Fruit fly (Drosophila melanogaster): ENCODE measurements around the gene Polr2J.

Polr2J gene

DNA sequence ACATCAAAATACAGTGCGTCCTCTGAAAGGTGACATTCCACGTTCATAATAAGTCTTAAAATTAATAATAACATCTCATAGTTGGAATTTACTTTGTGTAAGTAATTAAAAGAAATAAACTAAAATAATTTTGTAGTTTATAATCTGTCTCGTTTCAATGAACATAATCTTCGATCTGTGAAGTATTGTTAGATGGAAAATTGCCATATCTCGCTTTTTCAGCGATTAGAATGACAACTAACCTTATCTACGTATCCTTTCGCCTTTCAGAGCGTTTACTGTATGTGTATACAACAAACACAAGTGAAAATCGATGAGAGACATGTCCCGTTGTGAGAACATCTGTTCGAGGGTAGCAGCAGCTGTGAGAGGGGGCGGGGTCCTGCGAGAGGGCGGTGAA is 27.9 kb downstream of the Polr2J start (continued):
- no peak for TF ChIP-seq psq (GFP tag; optimal IDR thresholded peaks at IDR 0.05)
- peak; percentile 63 for TF ChIP-seq Abd-B (GFP tag; optimal IDR thresholded peaks at IDR 0.05)
- no peak for TF ChIP-seq Vsx1 (GFP tag; optimal IDR thresholded peaks at IDR 0.05)
- TF ChIP-seq wdn (GFP tag; IDR thresholded peaks at IDR 0.05) = 0 out of 2 replicates have a peak, but pooled peaks have one; percentile 30
- TF ChIP-seq bab2 (GFP tag; optimal IDR thresholded peaks at IDR 0.05) = peak; percentile 47
- TF ChIP-seq CG10543 (GFP tag; optimal IDR thresholded peaks at IDR 0.05) = peak; percentile 70
- no peak for TF ChIP-seq sc (optimal IDR thresholded peaks at IDR 0.05)
- peak; percentile 59 for TF ChIP-seq sc (GFP tag; optimal IDR thresholded peaks at IDR 0.05)
- TF ChIP-seq onecut (GFP tag; IDR thresholded peaks at IDR 0.05) = peak; percentile 93
- TF ChIP-seq CG12659 (GFP tag; optimal IDR thresholded peaks at IDR 0.05) = peak; percentile 54
- TF ChIP-seq NC2β (GFP tag; optimal IDR thresholded peaks at IDR 0.05) = peak; percentile 23
- peak; percentile 89 for TF ChIP-seq gem (tag; optimal IDR thresholded peaks at IDR 0.05)
- peak; percentile 39 for TF ChIP-seq pum (GFP tag; optimal IDR thresholded peaks at IDR 0.05)
- no peak for TF ChIP-seq CG11398 (GFP tag; optimal IDR thresholded peaks at IDR 0.05)
- no peak for TF ChIP-seq D (optimal IDR thresholded peaks at IDR 0.05)
- peak; percentile 80 for TF ChIP-seq D (GFP tag; optimal IDR thresholded peaks at IDR 0.05)
- peak; percentile 84 for TF ChIP-seq tap (tag; optimal IDR thresholded peaks at IDR 0.05)
- peak; percentile 57 for TF ChIP-seq tin (GFP tag; optimal IDR thresholded peaks at IDR 0.05)
- TF ChIP-seq grn (GFP tag; optimal IDR thresholded peaks at IDR 0.05) = peak; percentile 11
- peak; percentile 19; the same call in 1 of the 2 replicates for TF ChIP-seq gsb (GFP tag; IDR thresholded peaks at IDR 0.05)
- peak; percentile 44 for TF ChIP-seq CG4707 (GFP tag; optimal IDR thresholded peaks at IDR 0.05)
- TF ChIP-seq CG15696 (tag; optimal IDR thresholded peaks at IDR 0.05) = peak; percentile 90
- peak; percentile 79 for TF ChIP-seq CG10209 (GFP tag; optimal IDR thresholded peaks at IDR 0.05)
- peak in 1 of 2 experiments; percentile 34 for TF ChIP-seq Hr78 (GFP tag; optimal IDR thresholded peaks at IDR 0.05)
- TF ChIP-seq prd (optimal IDR thresholded peaks at IDR 0.05) = no peak
- peak; percentile 79 for TF ChIP-seq prd (GFP tag; IDR thresholded peaks at IDR 0.05)
- TF ChIP-seq btn (GFP tag; optimal IDR thresholded peaks at IDR 0.05) = no peak
- TF ChIP-seq CG4617 (GFP tag; optimal IDR thresholded peaks at IDR 0.05; ENCODE audit: borderline replicate concordance) = peak; percentile 25
- no peak for TF ChIP-seq bigmax (GFP tag; optimal IDR thresholded peaks at IDR 0.05)
- TF ChIP-seq CG7786 (GFP tag; optimal IDR thresholded peaks at IDR 0.05) = peak; percentile 47
- peak; percentile 49; the same call in 1 of the 2 replicates for TF ChIP-seq crol (GFP tag; IDR thresholded peaks at IDR 0.05)
- TF ChIP-seq ci (GFP tag; IDR thresholded peaks at IDR 0.05) = peak; percentile 48; the same call in 1 of the 3 replicates
- TF ChIP-seq CG6254 (GFP tag; optimal IDR thresholded peaks at IDR 0.05) = peak; percentile 73
- TF ChIP-seq CG10274 (GFP tag; optimal IDR thresholded peaks at IDR 0.05) = peak; percentile 3
- TF ChIP-seq chn (GFP tag; optimal IDR thresholded peaks at IDR 0.05) = peak; percentile 34
- peak; percentile 71 for TF ChIP-seq Fer3 (tag; optimal IDR thresholded peaks at IDR 0.05)
- peak; percentile 44; the same call in 1 of the 2 replicates for TF ChIP-seq CG32767 (GFP tag; IDR thresholded peaks at IDR 0.05)
- peak; percentile 63 for TF ChIP-seq CG15514 (GFP tag; optimal IDR thresholded peaks at IDR 0.05)
- peak; percentile 24; the same call in 1 of the 2 replicates for TF ChIP-seq CG11696 (GFP tag; IDR thresholded peaks at IDR 0.05)
- TF ChIP-seq dan (GFP tag; IDR thresholded peaks at IDR 0.05) = no peak
- TF ChIP-seq scrt (GFP tag; optimal IDR thresholded peaks at IDR 0.05) = peak; percentile 70
- peak; percentile 14 for TF ChIP-seq pnt (GFP tag; optimal IDR thresholded peaks at IDR 0.05)
- TF ChIP-seq D19A (tag; optimal IDR thresholded peaks at IDR 0.05) = peak; percentile 81
- TF ChIP-seq phol (tag; optimal IDR thresholded peaks at IDR 0.05) = peak; percentile 86
- TF ChIP-seq ro (GFP tag; IDR thresholded peaks at IDR 0.05) = no peak
- TF ChIP-seq Lhr (GFP tag; optimal IDR thresholded peaks at IDR 0.05) = peak; percentile 11
- peak; percentile 33 for TF ChIP-seq CG31365 (tag; optimal IDR thresholded peaks at IDR 0.05)
- TF ChIP-seq bsh (GFP tag; optimal IDR thresholded peaks at IDR 0.05) = peak in 1 of 2 experiments; percentile 87
- TF ChIP-seq CG7372 (GFP tag; IDR thresholded peaks at IDR 0.05) = peak; percentile 40; the same call in 1 of the 2 replicates
- peak; percentile 51 for TF ChIP-seq fd64A (GFP tag; optimal IDR thresholded peaks at IDR 0.05)
